Worm (Caenorhabditis elegans) whole organism, mixed stage, embryonic: Measurements from ENCODE around the gene npp-18.

Experiments used
- blmp-1 ChIP-seq: fragments of 150-350 bp; optimal IDR thresholded peaks from 2 replicates; lab custom pipeline; 2014; ENCODE audit warnings: missing biosample characterization, missing genetic modification characterization
- lsy-2 ChIP-seq: fragments of 150-350 bp; optimal IDR thresholded peaks from 2 replicates; lab custom pipeline; 2014; ENCODE audit warnings: missing biosample characterization, missing genetic modification characterization
- mep-1 ChIP-seq: fragments of 150-350 bp; optimal IDR thresholded peaks from 2 replicates; lab custom pipeline; 2017; ENCODE audit warnings: missing biosample characterization, missing genetic modification reagents, missing genetic modification characterization, inconsistent platforms

DNA sequence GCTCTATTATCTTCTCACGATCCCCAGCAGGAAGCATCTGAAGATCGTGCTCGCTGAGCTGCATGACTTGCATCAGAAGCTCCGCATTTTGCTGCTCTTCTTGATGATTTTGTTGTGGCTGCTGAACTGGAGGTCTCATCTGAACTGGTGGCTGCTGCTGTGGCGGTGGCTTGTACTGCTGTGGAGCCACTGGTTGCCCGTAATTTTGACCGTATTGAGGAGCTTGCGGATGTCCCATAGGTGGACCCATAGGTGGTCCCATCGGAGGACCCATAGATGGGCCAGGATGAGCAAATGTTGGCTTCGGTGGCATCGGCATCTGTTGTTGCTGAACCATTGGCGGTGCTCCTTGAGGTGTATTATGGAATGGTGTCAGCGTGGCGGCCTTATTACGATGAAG, 29.6 kb upstream of the npp-18 start:
- TF ChIP-seq blmp-1 (no peak), mep-1 (tag; lab: Kevin White, UChicago) (no peak), lsy-2 (tag; lab: Kevin White, UChicago) (no peak)
